Worm (Caenorhabditis elegans) whole organism, L2 larva: Measurements from ENCODE around the gene nta-1.

Experiments
- C34F6.9 ChIP-seq: fragments of 150-350 bp; optimal IDR thresholded peaks from 2 replicates; lab custom pipeline; 2014; ENCODE audit warnings: missing biosample characterization, missing genetic modification characterization
- F13H6.1 ChIP-seq: sonication (generic microtip); optimal IDR thresholded peaks from 2 replicates; lab custom pipeline; 2016; ENCODE audit warnings: missing genetic modification characterization, missing compliant biosample characterization
- R02D3.7 ChIP-seq: fragments of 150-350 bp; optimal IDR thresholded peaks from 2 replicates; lab custom pipeline; 2014; ENCODE audit warnings: missing biosample characterization, missing genetic modification characterization
- Y55F3AM.14 ChIP-seq: fragments of 200-800 bp; sonication (Bioruptor generic); optimal IDR thresholded peaks from 2 replicates; lab custom pipeline; 2018; ENCODE audit warnings: mild to moderate bottlenecking, missing genetic modification characterization, missing compliant biosample characterization
- ZK546.5 ChIP-seq: sonication (generic microtip); optimal IDR thresholded peaks from 2 replicates; lab custom pipeline; 2017; ENCODE audit warnings: missing biosample characterization, missing genetic modification characterization
- alr-1 ChIP-seq: fragments of 150-350 bp; optimal IDR thresholded peaks from 2 replicates; lab custom pipeline; 2014; ENCODE audit warnings: missing biosample characterization, missing genetic modification characterization
- ama-1 ChIP-seq: fragments of 150-350 bp; optimal IDR thresholded peaks from 2 replicates; lab custom pipeline; 2018; ENCODE audit warnings: inconsistent platforms
- blmp-1 ChIP-seq: sonication (generic microtip); optimal IDR thresholded peaks from 2 replicates; lab custom pipeline; 2017; ENCODE audit warnings: missing genetic modification characterization, mild to moderate bottlenecking, missing compliant biosample characterization, antibody characterized with exemption, moderate library complexity; ENCODE audit not compliant: insufficient read depth
- crh-2 ChIP-seq: sonication (generic microtip); optimal IDR thresholded peaks from 2 replicates; lab custom pipeline; 2017; ENCODE audit warnings: missing biosample characterization, missing genetic modification characterization
- dmd-4 ChIP-seq: sonication (generic microtip); optimal IDR thresholded peaks from 2 replicates; lab custom pipeline; 2017; ENCODE audit warnings: missing biosample characterization, missing genetic modification characterization
- egl-27 ChIP-seq: sonication (generic microtip); optimal IDR thresholded peaks from 3 replicates; lab custom pipeline; 2017; ENCODE audit warnings: missing biosample characterization, missing genetic modification reagents, missing genetic modification characterization
- elt-1 ChIP-seq: fragments of 150-350 bp; optimal IDR thresholded peaks from 2 replicates; lab custom pipeline; 2014; ENCODE audit warnings: missing biosample characterization, missing genetic modification characterization
- elt-3 ChIP-seq: sonication (generic microtip); optimal IDR thresholded peaks from 2 replicates; lab custom pipeline; 2017; ENCODE audit warnings: missing biosample characterization, missing genetic modification characterization
- fos-1 ChIP-seq: fragments of 150-350 bp; optimal IDR thresholded peaks from 2 replicates; lab custom pipeline; 2014; ENCODE audit warnings: missing biosample characterization, missing genetic modification characterization
- gmeb-1 ChIP-seq: fragments of 150-350 bp; optimal IDR thresholded peaks from 2 replicates; lab custom pipeline; 2014; ENCODE audit warnings: missing biosample characterization, missing genetic modification characterization
- lin-39 ChIP-seq: fragments of 150-350 bp; optimal IDR thresholded peaks from 2 replicates; lab custom pipeline; 2014; ENCODE audit warnings: missing biosample characterization, missing genetic modification reagents, missing genetic modification characterization
- lsy-2 ChIP-seq, 2 experiments: fragments of 150-350 bp in 1 of 2; sonication (generic microtip) in 1 of 2; optimal IDR thresholded peaks; 2 replicates each; lab custom pipeline; 2014 to 2017; ENCODE audit warnings: missing biosample characterization in 2 of 2, missing genetic modification characterization in 2 of 2
- mab-5 ChIP-seq: fragments of 150-350 bp; optimal IDR thresholded peaks from 2 replicates; lab custom pipeline; 2014; ENCODE audit warnings: missing biosample characterization, missing genetic modification characterization
- mdl-1 ChIP-seq, 2 experiments: fragments of 150-350 bp in 1 of 2; sonication (generic microtip) in 1 of 2; optimal IDR thresholded peaks; 2 replicates each; lab custom pipeline; 2017; ENCODE audit warnings: missing biosample characterization in 2 of 2, missing genetic modification characterization in 2 of 2
- nhr-10 ChIP-seq: sonication (generic microtip); optimal IDR thresholded peaks from 2 replicates; lab custom pipeline; 2017; ENCODE audit warnings: missing biosample characterization, missing genetic modification characterization
- nhr-21 ChIP-seq: fragments of 150-350 bp; optimal IDR thresholded peaks from 2 replicates; lab custom pipeline; 2014; ENCODE audit warnings: missing biosample characterization, missing genetic modification characterization
- nhr-237 ChIP-seq: fragments of 150-350 bp; optimal IDR thresholded peaks from 2 replicates; lab custom pipeline; 2014; ENCODE audit warnings: missing biosample characterization, missing genetic modification characterization
- nhr-25 ChIP-seq: fragments of 150-350 bp; sonication (generic microtip); optimal IDR thresholded peaks from 3 replicates; lab custom pipeline; 2014; ENCODE audit warnings: missing biosample characterization, missing genetic modification characterization
- nhr-6 ChIP-seq: fragments of 150-350 bp; optimal IDR thresholded peaks from 2 replicates; lab custom pipeline; 2014; ENCODE audit warnings: missing biosample characterization, missing genetic modification characterization
- nhr-77 ChIP-seq: fragments of 150-350 bp; optimal IDR thresholded peaks from 2 replicates; lab custom pipeline; 2014; ENCODE audit warnings: missing biosample characterization, missing genetic modification characterization
- peb-1 ChIP-seq: fragments of 150-350 bp; optimal IDR thresholded peaks from 2 replicates; lab custom pipeline; 2014; ENCODE audit warnings: missing biosample characterization, missing genetic modification characterization
- skn-1 ChIP-seq: sonication (generic microtip); optimal IDR thresholded peaks from 2 replicates; lab custom pipeline; 2017; ENCODE audit warnings: missing biosample characterization, missing genetic modification characterization
- sma-3 ChIP-seq: sonication (generic microtip); optimal IDR thresholded peaks from 2 replicates; lab custom pipeline; 2016; ENCODE audit warnings: missing genetic modification reagents, missing genetic modification characterization, missing compliant biosample characterization
- sma-9 ChIP-seq, 2 experiments: fragments of 150-350 bp in 1 of 2; sonication (generic microtip) in 1 of 2; optimal IDR thresholded peaks; 2 replicates each; lab custom pipeline; 2014 to 2016; ENCODE audit warnings: missing genetic modification characterization in 2 of 2, mild to moderate bottlenecking in 1 of 2, missing biosample characterization in 1 of 2, missing compliant biosample characterization in 1 of 2, missing genetic modification reagents in 1 of 2, moderate library complexity in 1 of 2
- unc-62 ChIP-seq: fragments of 150-350 bp; optimal IDR thresholded peaks from 2 replicates; lab custom pipeline; 2014; ENCODE audit warnings: missing biosample characterization, missing genetic modification reagents, missing genetic modification characterization
- zag-1 ChIP-seq: fragments of 150-350 bp; optimal IDR thresholded peaks from 2 replicates; lab custom pipeline; 2014; ENCODE audit warnings: missing biosample characterization, missing genetic modification characterization
- ztf-1 ChIP-seq: fragments of 200-800 bp; sonication (Bioruptor generic); conservative IDR thresholded peaks from 2 replicates; pipeline ENCODE4 v1.3.6; 2022; ENCODE audit warnings: missing genetic modification characterization, missing compliant biosample characterization
- ztf-11 ChIP-seq: sonication (generic microtip); optimal IDR thresholded peaks from 2 replicates; lab custom pipeline; 2017; ENCODE audit warnings: missing biosample characterization, missing genetic modification characterization
- ztf-4 ChIP-seq: fragments of 150-350 bp; optimal IDR thresholded peaks from 2 replicates; lab custom pipeline; 2014; ENCODE audit warnings: missing biosample characterization, missing genetic modification characterization

The nta-1 gene

ce11 chrII:3721016-3721415, 22.6 kb downstream of the nta-1 start, which contains the start of gene C46E10.3:
Gene C46E10.3 (plus strand): TSS chrII:3721316.
- TF ChIP-seq gmeb-1 (no peak), Y55F3AM.14 (no peak), R02D3.7 (tag; lab: Kevin White, UChicago) (no peak), unc-62 (GFP tag; lab: Kevin White, UChicago) (no peak), dmd-4 (tag; lab: Kevin White, UChicago) (no peak), peb-1 (tag; lab: Kevin White, UChicago) (no peak), nhr-237 (tag; lab: Kevin White, UChicago) (no peak), blmp-1 (tag; lab: Kevin White, UChicago) (no peak), ZK546.5 (tag; lab: Kevin White, UChicago) (no peak), fos-1 (tag; lab: Kevin White, UChicago) (no peak), alr-1 (tag; lab: Kevin White, UChicago) (no peak), sma-9 (GFP tag; optimal IDR thresholded peaks at IDR 0.05; lab: Kevin White, UChicago) (no peak), sma-9 (tag; optimal IDR thresholded peaks at IDR 0.05; lab: Kevin White, UChicago) (no peak), lin-39 (no peak)
- TF ChIP-seq, all 48 proteins: peak for 0

ce11 chrII:3716961-3717360, 26.7 kb downstream of the nta-1 start, which contains the start of gene fbxc-52:
Gene fbxc-52 (plus strand): TSS chrII:3717261.
- TF ChIP-seq F13H6.1 (no peak), ztf-1 (GFP tag; lab: Robert Waterston, UW) (no peak), elt-1 (tag; lab: Kevin White, UChicago) (no peak), ztf-11 (tag; lab: Kevin White, UChicago) (no peak), ZK546.5 (tag; lab: Kevin White, UChicago) (no peak), unc-62 (GFP tag; lab: Kevin White, UChicago) (no peak), mdl-1 (tag; optimal IDR thresholded peaks at IDR 0.05; lab: Kevin White, UChicago) (no peak), Y55F3AM.14 (no peak), nhr-25 (tag; lab: Kevin White, UChicago) (no peak)
- TF ChIP-seq, all 48 proteins: peak for 0

ce11 chrII:3716455-3716854, 27.2 kb downstream of the nta-1 start, which contains the start of gene srh-99:
Gene srh-99 (minus strand): TSS chrII:3716555.
- TF ChIP-seq ZK546.5 (tag; lab: Kevin White, UChicago) = no peak
- no peak for TF ChIP-seq alr-1 (tag; lab: Kevin White, UChicago)
- no peak for TF ChIP-seq ztf-4 (tag; lab: Kevin White, UChicago)
- TF ChIP-seq ztf-11 (tag; lab: Kevin White, UChicago) = no peak
- no peak for TF ChIP-seq skn-1

- TF ChIP-seq ztf-4 (tag; lab: Kevin White, UChicago) (no peak), mab-5 (tag; lab: Kevin White, UChicago) (no peak)
Measured at ce11 chrII:3714595-3714994, 29.0 kb downstream of the nta-1 start, which contains the start of gene srh-100. Gene srh-100 (minus strand): TSS chrII:3714695.

ce11 chrII:3711047-3711446, 32.6 kb downstream of the nta-1 start, which contains the start of gene fbxc-53:
Gene fbxc-53 (plus strand): TSS chrII:3711291.
- TF ChIP-seq nhr-21 (tag; lab: Kevin White, UChicago) = no peak
- TF ChIP-seq sma-3 (GFP tag; lab: Kevin White, UChicago) = no peak
- no peak for TF ChIP-seq lsy-2 (tag; optimal IDR thresholded peaks at IDR 0.05; lab: Kevin White, UChicago)
- no peak for TF ChIP-seq egl-27 (tag; lab: Kevin White, UChicago)
- TF ChIP-seq nhr-77 (tag; lab: Kevin White, UChicago) = no peak
- no peak for TF ChIP-seq C34F6.9 (tag; lab: Kevin White, UChicago)
- TF ChIP-seq mdl-1 (tag; optimal IDR thresholded peaks at IDR 0.05; lab: Kevin White, UChicago) = no peak
- no peak for TF ChIP-seq crh-2
- TF ChIP-seq gmeb-1 = no peak
- no peak for TF ChIP-seq lin-39
- no peak for TF ChIP-seq dmd-4 (tag; lab: Kevin White, UChicago)
- TF ChIP-seq nhr-6 (tag; lab: Kevin White, UChicago) = no peak
- no peak for TF ChIP-seq ztf-4 (tag; lab: Kevin White, UChicago)
- no peak for TF ChIP-seq ama-1 (lab: Kevin White, UChicago)
- TF ChIP-seq nhr-10 (tag; lab: Kevin White, UChicago) = no peak
- TF ChIP-seq nhr-25 (tag; lab: Kevin White, UChicago) = no peak
- TF ChIP-seq zag-1 (tag; lab: Kevin White, UChicago) = no peak
- TF ChIP-seq mab-5 (tag; lab: Kevin White, UChicago) = no peak
- TF ChIP-seq elt-3 (tag; lab: Kevin White, UChicago) = no peak
